Fruit fly (Drosophila melanogaster): Measurements from ENCODE around the gene rg.
A peak's percentile ranks its signal among the peaks of the same experiment; 100 is the strongest.

Gene rg

dm6 chrX:5044433-5045110 lies 41.0 kb upstream of the rg start:
- TF ChIP-seq dl (GFP tag; optimal IDR thresholded peaks at IDR 0.05; ENCODE audit: insufficient read depth in 1 of 2, partially characterized antibody in 2 of 2), result no peak
- TF ChIP-seq woc (GFP tag; optimal IDR thresholded peaks at IDR 0.05), result peak; percentile 91
- peak; percentile 88 for TF ChIP-seq psq (GFP tag; optimal IDR thresholded peaks at IDR 0.05)
- TF ChIP-seq dsf (GFP tag; optimal IDR thresholded peaks at IDR 0.05; ENCODE audit: borderline replicate concordance), result no peak
- TF ChIP-seq fru (GFP tag; optimal IDR thresholded peaks at IDR 0.05), result peak; percentile 74
- no peak for TF ChIP-seq tai (GFP tag; optimal IDR thresholded peaks at IDR 0.05)
- no peak for TF ChIP-seq jim (GFP tag; optimal IDR thresholded peaks at IDR 0.05)
- no peak for TF ChIP-seq lola (GFP tag; optimal IDR thresholded peaks at IDR 0.05)
- TF ChIP-seq pan (optimal IDR thresholded peaks at IDR 0.05), result peak; percentile 59
- TF ChIP-seq sage (GFP tag; optimal IDR thresholded peaks at IDR 0.05), result no peak
- TF ChIP-seq h (GFP tag; optimal IDR thresholded peaks at IDR 0.05), result peak; percentile 82
- TF ChIP-seq br (GFP tag; optimal IDR thresholded peaks at IDR 0.05), result peak; percentile 50
- TF ChIP-seq ey (GFP tag; optimal IDR thresholded peaks at IDR 0.05), result peak; percentile 85
- TF ChIP-seq CG32264 (GFP tag; optimal IDR thresholded peaks at IDR 0.05), result peak; percentile 27
- peak; percentile 69 for TF ChIP-seq OdsH (GFP tag; optimal IDR thresholded peaks at IDR 0.05)
- peak; percentile 66 for TF ChIP-seq Sp1 (GFP tag; optimal IDR thresholded peaks at IDR 0.05)
- no peak for TF ChIP-seq CG9705 (GFP tag; optimal IDR thresholded peaks at IDR 0.05)
- TF ChIP-seq CrebA (GFP tag; optimal IDR thresholded peaks at IDR 0.05; ENCODE audit: borderline replicate concordance), result no peak
- peak; percentile 45 for TF ChIP-seq HLH106 (tag; optimal IDR thresholded peaks at IDR 0.05)
- TF ChIP-seq Vsx2 (GFP tag; optimal IDR thresholded peaks at IDR 0.05; ENCODE audit: partially characterized antibody), result peak; percentile 62
- TF ChIP-seq Dif (GFP tag; optimal IDR thresholded peaks at IDR 0.05; ENCODE audit: partially characterized antibody), result peak; percentile 26
- TF ChIP-seq rgr (GFP tag; optimal IDR thresholded peaks at IDR 0.05), result peak; percentile 62
- TF ChIP-seq foxo (GFP tag; optimal IDR thresholded peaks at IDR 0.05), result peak in 1 of 2 experiments; percentile 77
- no peak for TF ChIP-seq Hr78 (GFP tag; optimal IDR thresholded peaks at IDR 0.05)
- TF ChIP-seq Hnf4 (GFP tag; optimal IDR thresholded peaks at IDR 0.05), result peak; percentile 64
- no peak for TF ChIP-seq GATAd (GFP tag; optimal IDR thresholded peaks at IDR 0.05)
- TF ChIP-seq dmrt93B (GFP tag; optimal IDR thresholded peaks at IDR 0.05), result peak; percentile 71

dm6 chrX:5045158-5045557 lies 40.4 kb upstream of the rg start:
- TF ChIP-seq pan (optimal IDR thresholded peaks at IDR 0.05), result no peak
- no peak for TF ChIP-seq N (GFP tag; optimal IDR thresholded peaks at IDR 0.05)
- TF ChIP-seq sv (GFP tag; optimal IDR thresholded peaks at IDR 0.05), result no peak
- TF ChIP-seq brk (GFP tag; optimal IDR thresholded peaks at IDR 0.05), result no peak
- TF ChIP-seq Rel (GFP tag; optimal IDR thresholded peaks at IDR 0.05), result no peak
- TF ChIP-seq Rel (tag; optimal IDR thresholded peaks at IDR 0.05), result no peak
- no peak for TF ChIP-seq dl (GFP tag; optimal IDR thresholded peaks at IDR 0.05; ENCODE audit: insufficient read depth in 1 of 2, partially characterized antibody in 2 of 2)
- TF ChIP-seq Jra (GFP tag; optimal IDR thresholded peaks at IDR 0.05), result no peak
- TF ChIP-seq CG9705 (GFP tag; optimal IDR thresholded peaks at IDR 0.05), result no peak
- TF ChIP-seq Vsx2 (GFP tag; optimal IDR thresholded peaks at IDR 0.05; ENCODE audit: partially characterized antibody), result no peak
- no peak for TF ChIP-seq usp (GFP tag; optimal IDR thresholded peaks at IDR 0.05)
- peak; percentile 74 for TF ChIP-seq br (GFP tag; optimal IDR thresholded peaks at IDR 0.05)
- no peak for TF ChIP-seq Mio (GFP tag; optimal IDR thresholded peaks at IDR 0.05)
- peak; percentile 52 for TF ChIP-seq psq (GFP tag; optimal IDR thresholded peaks at IDR 0.05)
- TF ChIP-seq OdsH (GFP tag; optimal IDR thresholded peaks at IDR 0.05), result peak; percentile 79
- no peak for TF ChIP-seq Dfd (GFP tag; optimal IDR thresholded peaks at IDR 0.05)
- TF ChIP-seq Hr83 (GFP tag; optimal IDR thresholded peaks at IDR 0.05; ENCODE audit: poor library complexity, severe bottlenecking), result no peak
- peak; percentile 55 for TF ChIP-seq dmrt93B (GFP tag; optimal IDR thresholded peaks at IDR 0.05)
- TF ChIP-seq CG32264 (GFP tag; optimal IDR thresholded peaks at IDR 0.05), result no peak
- peak; percentile 63 for TF ChIP-seq fru (GFP tag; optimal IDR thresholded peaks at IDR 0.05)
- TF ChIP-seq CrebA (GFP tag; optimal IDR thresholded peaks at IDR 0.05; ENCODE audit: borderline replicate concordance), result no peak
- TF ChIP-seq foxo (GFP tag; optimal IDR thresholded peaks at IDR 0.05), result peak in 1 of 2 experiments; percentile 68
- TF ChIP-seq ey (GFP tag; optimal IDR thresholded peaks at IDR 0.05), result peak; percentile 66
- peak; percentile 63 for TF ChIP-seq HLH106 (tag; optimal IDR thresholded peaks at IDR 0.05)
- no peak for TF ChIP-seq Myc (optimal IDR thresholded peaks at IDR 0.05)
- TF ChIP-seq h (GFP tag; optimal IDR thresholded peaks at IDR 0.05), result peak; percentile 80
- peak; percentile 48 for TF ChIP-seq sage (GFP tag; optimal IDR thresholded peaks at IDR 0.05)
- peak; percentile 78 for TF ChIP-seq rgr (GFP tag; optimal IDR thresholded peaks at IDR 0.05)
- no peak for TF ChIP-seq GATAd (GFP tag; optimal IDR thresholded peaks at IDR 0.05)
- TF ChIP-seq tai (GFP tag; optimal IDR thresholded peaks at IDR 0.05), result no peak
- no peak for TF ChIP-seq lola (GFP tag; optimal IDR thresholded peaks at IDR 0.05)
- no peak for TF ChIP-seq dsf (GFP tag; optimal IDR thresholded peaks at IDR 0.05; ENCODE audit: borderline replicate concordance)
- no peak for TF ChIP-seq jim (GFP tag; optimal IDR thresholded peaks at IDR 0.05)
- TF ChIP-seq Sp1 (GFP tag; optimal IDR thresholded peaks at IDR 0.05), result peak; percentile 70
- no peak for TF ChIP-seq Abd-B (GFP tag; optimal IDR thresholded peaks at IDR 0.05)
- TF ChIP-seq Hnf4 (GFP tag; optimal IDR thresholded peaks at IDR 0.05), result peak; percentile 36
- no peak for TF ChIP-seq Dif (GFP tag; optimal IDR thresholded peaks at IDR 0.05; ENCODE audit: partially characterized antibody)
- peak; percentile 12 for TF ChIP-seq woc (GFP tag; optimal IDR thresholded peaks at IDR 0.05)
- no peak for TF ChIP-seq Hr78 (GFP tag; optimal IDR thresholded peaks at IDR 0.05)

Data from whole organism, wandering third instar larva.